Fruit fly (Drosophila melanogaster): ENCODE results near the gene CG43774.

CG43774 gene

dm6 chr2L:4030236-4030943, 21.9 kb downstream of the CG43774 start (continued):
- TF ChIP-seq CG2678 (tag; optimal IDR thresholded peaks at IDR 0.05): peak; percentile 88
- TF ChIP-seq CG9876 (GFP tag; optimal IDR thresholded peaks at IDR 0.05): peak; percentile 64
- TF ChIP-seq CG30020 (tag; optimal IDR thresholded peaks at IDR 0.05): peak; percentile 42
- TF ChIP-seq cg (GFP tag; optimal IDR thresholded peaks at IDR 0.05): no peak
- TF ChIP-seq ken (GFP tag; IDR thresholded peaks at IDR 0.05): peak; percentile 88
- TF ChIP-seq CG11560 (tag; IDR thresholded peaks at IDR 0.05): no peak; the same call in 2 of the 3 replicates
- TF ChIP-seq bsh (GFP tag; optimal IDR thresholded peaks at IDR 0.05): peak; percentile 86 to 92
- TF ChIP-seq CG14860 (GFP tag; IDR thresholded peaks at IDR 0.05; ENCODE audit: partially characterized antibody): peak; percentile 98
- peak; percentile 30 for TF ChIP-seq schlank (tag; optimal IDR thresholded peaks at IDR 0.05)
- peak; percentile 84 for TF ChIP-seq Chrac-16 (GFP tag; optimal IDR thresholded peaks at IDR 0.05)
- TF ChIP-seq CG12769 (tag; optimal IDR thresholded peaks at IDR 0.05): peak; percentile 88
- TF ChIP-seq phol (tag; optimal IDR thresholded peaks at IDR 0.05): peak; percentile 88
- peak; percentile 46 for TF ChIP-seq CG6654 (GFP tag; optimal IDR thresholded peaks at IDR 0.05)
- TF ChIP-seq CG12391 (tag; optimal IDR thresholded peaks at IDR 0.05): peak; percentile 86
- TF ChIP-seq Mad (GFP tag; optimal IDR thresholded peaks at IDR 0.05): peak; percentile 78
- no peak for TF ChIP-seq h (optimal IDR thresholded peaks at IDR 0.05)
- peak; percentile 70 for TF ChIP-seq en (GFP tag; optimal IDR thresholded peaks at IDR 0.05)
- TF ChIP-seq fd96Cb (tag; optimal IDR thresholded peaks at IDR 0.05): peak; percentile 86
- TF ChIP-seq Hr39 (optimal IDR thresholded peaks at IDR 0.05): no peak
- 0 out of 3 replicates have a peak, but pooled peaks have one; percentile 49 for TF ChIP-seq z (GFP tag; IDR thresholded peaks at IDR 0.05)
- TF ChIP-seq CG15601 (tag; optimal IDR thresholded peaks at IDR 0.05): peak; percentile 86
- peak; percentile 67 for TF ChIP-seq tx (GFP tag; optimal IDR thresholded peaks at IDR 0.05)
- peak; percentile 74 for TF ChIP-seq trem (tag; optimal IDR thresholded peaks at IDR 0.05)
- peak; percentile 85 for TF ChIP-seq CG10959 (GFP tag; IDR thresholded peaks at IDR 0.05)
- TF ChIP-seq CG6791 (GFP tag; IDR thresholded peaks at IDR 0.05; ENCODE audit: partially characterized antibody): peak; percentile 92
- TF ChIP-seq E2f1 (GFP tag; IDR thresholded peaks at IDR 0.05): peak; percentile 88
- peak; percentile 55 for TF ChIP-seq CG13296 (GFP tag; optimal IDR thresholded peaks at IDR 0.05)
- TF ChIP-seq Lhr (GFP tag; optimal IDR thresholded peaks at IDR 0.05): peak; percentile 69
- TF ChIP-seq jing (GFP tag; optimal IDR thresholded peaks at IDR 0.05): peak; percentile 18
- peak; percentile 48; the same call in 1 of the 2 replicates for TF ChIP-seq ro (GFP tag; IDR thresholded peaks at IDR 0.05)
- peak; percentile 98 for TF ChIP-seq Drgx (GFP tag; IDR thresholded peaks at IDR 0.05)
- no peak for TF ChIP-seq pita (GFP tag; optimal IDR thresholded peaks at IDR 0.05)
- no peak for TF ChIP-seq da (GFP tag; optimal IDR thresholded peaks at IDR 0.05)
- peak; percentile 80 for TF ChIP-seq shn (GFP tag; optimal IDR thresholded peaks at IDR 0.05)
- TF ChIP-seq gcm2 (GFP tag; optimal IDR thresholded peaks at IDR 0.05): peak; percentile 53
- TF ChIP-seq CG16813 (GFP tag; IDR thresholded peaks at IDR 0.05; ENCODE audit: partially characterized antibody): peak; percentile 93
- TF ChIP-seq tin (GFP tag; optimal IDR thresholded peaks at IDR 0.05): peak; percentile 84
- TF ChIP-seq ham (GFP tag; IDR thresholded peaks at IDR 0.05): no peak
- TF ChIP-seq CG1603 (tag; optimal IDR thresholded peaks at IDR 0.05): peak; percentile 94
- TF ChIP-seq Stat92E (GFP tag; optimal IDR thresholded peaks at IDR 0.05): peak in 1 of 3 experiments; percentile 75
- TF ChIP-seq lab (GFP tag; optimal IDR thresholded peaks at IDR 0.05): peak; percentile 75
- peak; percentile 75 for TF ChIP-seq dati (GFP tag; IDR thresholded peaks at IDR 0.05)
- no peak for TF ChIP-seq prd (optimal IDR thresholded peaks at IDR 0.05)
- peak; percentile 91 for TF ChIP-seq prd (GFP tag; IDR thresholded peaks at IDR 0.05)
- TF ChIP-seq hb (GFP tag; IDR thresholded peaks at IDR 0.05; ENCODE audit: partially characterized antibody): peak; percentile 93
- TF ChIP-seq CG14710 (tag; optimal IDR thresholded peaks at IDR 0.05): peak; percentile 85
- TF ChIP-seq org-1 (GFP tag; optimal IDR thresholded peaks at IDR 0.05): peak; percentile 57
- TF ChIP-seq CG7963 (GFP tag; IDR thresholded peaks at IDR 0.05; ENCODE audit: partially characterized antibody): peak; percentile 94
- TF ChIP-seq CG14667 (GFP tag; IDR thresholded peaks at IDR 0.05): no peak; the same call in 1 of the 2 replicates
